Worm (Caenorhabditis elegans): ENCODE measurements around the gene cku-80.

Gene cku-80

ce11 chrIII:4404339-4404836 is 15.3 kb upstream of the cku-80 start, which contains the start of the genes R07E5.17 and snfc-5 (continued):
- no peak for TF ChIP-seq unc-39 (tag; optimal IDR thresholded peaks at IDR 0.05)
- TF ChIP-seq ceh-83 (GFP tag; optimal IDR thresholded peaks at IDR 0.05) = no peak
- TF ChIP-seq blmp-1 (tag; optimal IDR thresholded peaks at IDR 0.05) = no peak

- TF ChIP-seq M03D4.4 (tag; optimal IDR thresholded peaks at IDR 0.05) = no peak
- no peak for TF ChIP-seq ham-2 (GFP tag; optimal IDR thresholded peaks at IDR 0.05)
- no peak for TF ChIP-seq pha-4 (tag; optimal IDR thresholded peaks at IDR 0.05)
- no peak for TF ChIP-seq sem-2 (GFP tag; optimal IDR thresholded peaks at IDR 0.05)
- TF ChIP-seq unc-62 (GFP tag; optimal IDR thresholded peaks at IDR 0.05) = no peak
- no peak for TF ChIP-seq nhr-76 (tag; optimal IDR thresholded peaks at IDR 0.05)
- TF ChIP-seq ces-1 (GFP tag; optimal IDR thresholded peaks at IDR 0.05) = no peak
- no peak for TF ChIP-seq elt-1 (tag; optimal IDR thresholded peaks at IDR 0.05; ENCODE audit: borderline replicate concordance, insufficient read depth)
- TF ChIP-seq ceh-39 (tag; optimal IDR thresholded peaks at IDR 0.05) = no peak
- no peak for TF ChIP-seq hlh-1 (tag; optimal IDR thresholded peaks at IDR 0.05)
- TF ChIP-seq cnd-1 (tag; optimal IDR thresholded peaks at IDR 0.05) = no peak
- no peak for TF ChIP-seq nhr-2 (tag; optimal IDR thresholded peaks at IDR 0.05)
- no peak for TF ChIP-seq ceh-83 (GFP tag; optimal IDR thresholded peaks at IDR 0.05)
- no peak for TF ChIP-seq drap-1 (GFP tag; optimal IDR thresholded peaks at IDR 0.05)
- no peak for TF ChIP-seq mep-1 (tag; optimal IDR thresholded peaks at IDR 0.05)
- no peak for TF ChIP-seq lsy-2 (tag; optimal IDR thresholded peaks at IDR 0.05)
These were observed 13.7 kb upstream of the cku-80 start, which contains the start of gene rnp-4 for ce11 chrIII:4405986-4406385. rnp-4 (plus strand) TSS chrIII:4406286.

ce11 chrIII:4407144-4407543 is 12.5 kb upstream of the cku-80 start, which contains the start of gene prdx-3:
prdx-3 (plus strand) TSS chrIII:4407444.
- TF ChIP-seq nhr-2 (tag; optimal IDR thresholded peaks at IDR 0.05) = no peak

ce11 chrIII:4408251-4408650 is 11.4 kb upstream of the cku-80 start, which contains the start of gene gpch-1:
gpch-1 (plus strand) TSS chrIII:4408551.
- no peak for TF ChIP-seq elt-1 (tag; optimal IDR thresholded peaks at IDR 0.05; ENCODE audit: borderline replicate concordance, insufficient read depth)
- no peak for TF ChIP-seq hlh-1 (tag; optimal IDR thresholded peaks at IDR 0.05)
- TF ChIP-seq pha-4 (tag; optimal IDR thresholded peaks at IDR 0.05) = no peak
- TF ChIP-seq unc-62 (GFP tag; optimal IDR thresholded peaks at IDR 0.05) = no peak
- no peak for TF ChIP-seq mep-1 (tag; optimal IDR thresholded peaks at IDR 0.05)
- TF ChIP-seq nhr-12 (tag; optimal IDR thresholded peaks at IDR 0.05) = no peak
- TF ChIP-seq bed-3 (GFP tag; optimal IDR thresholded peaks at IDR 0.05) = no peak
- TF ChIP-seq unc-39 (tag; optimal IDR thresholded peaks at IDR 0.05) = no peak
- no peak for TF ChIP-seq nhr-76 (tag; optimal IDR thresholded peaks at IDR 0.05)
- TF ChIP-seq sptf-1 (tag; optimal IDR thresholded peaks at IDR 0.05) = no peak
- no peak for TF ChIP-seq mls-2 (tag; optimal IDR thresholded peaks at IDR 0.05)
- TF ChIP-seq ceh-83 (GFP tag; optimal IDR thresholded peaks at IDR 0.05) = no peak
- no peak for TF ChIP-seq flh-1 (GFP tag; optimal IDR thresholded peaks at IDR 0.05)
- no peak for TF ChIP-seq lsy-2 (tag; optimal IDR thresholded peaks at IDR 0.05)
- TF ChIP-seq elt-3 (tag; optimal IDR thresholded peaks at IDR 0.05) = no peak
- no peak for TF ChIP-seq nhr-237 (tag; optimal IDR thresholded peaks at IDR 0.05)
- TF ChIP-seq mab-5 (tag; optimal IDR thresholded peaks at IDR 0.05) = no peak
- TF ChIP-seq nhr-28 (tag; optimal IDR thresholded peaks at IDR 0.05) = no peak

- TF ChIP-seq flh-1 (GFP tag; optimal IDR thresholded peaks at IDR 0.05) = no peak
- peak; percentile 8 for TF ChIP-seq ces-1 (GFP tag; optimal IDR thresholded peaks at IDR 0.05)
These were observed 7.3 kb upstream of the cku-80 start for ce11 chrIII:4412108-4413009.

- no peak for TF ChIP-seq lsy-2 (tag; optimal IDR thresholded peaks at IDR 0.05)
- TF ChIP-seq drap-1 (GFP tag; optimal IDR thresholded peaks at IDR 0.05) = no peak
- no peak for TF ChIP-seq nhr-28 (tag; optimal IDR thresholded peaks at IDR 0.05)
- TF ChIP-seq mab-5 (tag; optimal IDR thresholded peaks at IDR 0.05) = no peak
- TF ChIP-seq tbx-8 (GFP tag; optimal IDR thresholded peaks at IDR 0.05) = no peak
- no peak for TF ChIP-seq unc-39 (tag; optimal IDR thresholded peaks at IDR 0.05)
- no peak for TF ChIP-seq sptf-1 (tag; optimal IDR thresholded peaks at IDR 0.05)
- no peak for TF ChIP-seq snpc-4 (tag; optimal IDR thresholded peaks at IDR 0.05)
- no peak for TF ChIP-seq lin-13 (tag; optimal IDR thresholded peaks at IDR 0.05)
- TF ChIP-seq elt-3 (tag; optimal IDR thresholded peaks at IDR 0.05) = no peak
- no peak for TF ChIP-seq ceh-43 (GFP tag; optimal IDR thresholded peaks at IDR 0.05)
These were observed 6.5 kb upstream of the cku-80 start, which contains the start of gene mpc-1 for ce11 chrIII:4413099-4413498. mpc-1 (plus strand) TSS chrIII:4413457.

Measured in whole organism, mixed stage, embryonic.